Fruit fly (Drosophila melanogaster) whole organism, wandering third instar larva: ENCODE measurements around the gene CG6788.
A peak's percentile ranks its signal among the peaks of the same experiment; 100 is the strongest.

ENCODE experiments used
- Myc ChIP-seq: fragments of >200 bp; optimal IDR thresholded peaks from 2 replicates; lab custom pipeline; 2017
- OdsH ChIP-seq: fragments of 200-800 bp; sonication (Bioruptor generic); optimal IDR thresholded peaks from 2 replicates; lab custom pipeline; 2016; ENCODE audit warnings: missing biosample characterization, mild to moderate bottlenecking, missing genetic modification characterization
- fru ChIP-seq: fragments of 200-800 bp; sonication (Bioruptor generic); optimal IDR thresholded peaks from 3 replicates; lab custom pipeline; 2016; ENCODE audit warnings: missing biosample characterization, mild to moderate bottlenecking, missing genetic modification characterization
- h ChIP-seq: fragments of 200-800 bp; sonication (Bioruptor generic); optimal IDR thresholded peaks from 3 replicates; lab custom pipeline; 2016; ENCODE audit warnings: missing biosample characterization, mild to moderate bottlenecking, missing genetic modification characterization
- psq ChIP-seq: fragments of 200-800 bp; sonication (Bioruptor generic); optimal IDR thresholded peaks from 3 replicates; lab custom pipeline; 2017; ENCODE audit warnings: missing biosample characterization, mild to moderate bottlenecking, missing genetic modification characterization, moderate library complexity
- usp ChIP-seq: fragments of >200 bp; optimal IDR thresholded peaks from 2 replicates; lab custom pipeline; 2017; ENCODE audit warnings: missing biosample characterization, missing genetic modification characterization

DNA sequence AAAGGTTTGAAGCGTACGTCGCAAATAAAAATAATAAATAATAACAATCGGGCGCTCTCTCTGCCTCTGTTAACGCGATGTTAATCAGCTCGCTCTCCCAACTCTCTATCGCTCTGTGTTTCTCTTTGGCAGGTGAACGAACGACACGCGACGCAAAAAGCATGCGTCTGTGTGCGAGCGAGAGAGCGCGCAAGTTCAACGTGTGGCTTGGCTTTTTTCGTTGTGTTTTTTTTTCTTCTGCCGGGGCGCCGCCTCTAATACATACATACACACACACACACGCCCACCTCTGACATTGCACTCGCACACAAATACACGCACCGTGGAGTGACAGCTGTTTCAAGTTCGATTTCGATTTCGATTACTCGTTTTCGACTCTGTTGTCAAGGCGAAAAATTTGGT is 9.3 kb upstream of the CG6788 start:
- no peak for TF ChIP-seq psq (GFP tag; lab: Kevin White, UChicago)
- TF ChIP-seq h (GFP tag; lab: Kevin White, UChicago): peak; percentile 72
- no peak for TF ChIP-seq usp
- TF ChIP-seq Myc (lab: Kevin White, UChicago): no peak
- no peak for TF ChIP-seq fru (GFP tag; lab: Kevin White, UChicago)
- TF ChIP-seq OdsH (GFP tag; lab: Kevin White, UChicago): no peak
